Fruit fly (Drosophila melanogaster): ENCODE results near the gene CG34136.

- TF ChIP-seq CTCF (optimal IDR thresholded peaks at IDR 0.05) (peak; percentile 24 to 27), CG8478 (optimal IDR thresholded peaks at IDR 0.05) (no peak)
Observed at dm6 chr2L:21104326-21104725, 7.6 kb downstream of the CG34136 start, which contains the start of the genes CG46307 and Nhe2.
